Worm (Caenorhabditis elegans): ENCODE data around the gene F53C3.6.

The F53C3.6 gene

ce11 chrII:3911284-3911683 lies 13.3 kb downstream of the F53C3.6 start (continued):
- TF ChIP-seq hif-1 (tag; optimal IDR thresholded peaks at IDR 0.05): no peak
- no peak for TF ChIP-seq vab-7 (GFP tag; IDR thresholded peaks at IDR 0.05)
- no peak for TF ChIP-seq zfp-3 (GFP tag; conservative IDR thresholded peaks at IDR 0.05)
- TF ChIP-seq lsy-2 (tag; optimal IDR thresholded peaks at IDR 0.05): peak in 1 of 2 experiments; percentile 32
- TF ChIP-seq hlh-11 (tag; optimal IDR thresholded peaks at IDR 0.05): peak; percentile 84
- no peak for TF ChIP-seq lin-13 (GFP tag; optimal IDR thresholded peaks at IDR 0.05)
- no peak for TF ChIP-seq ceh-20 (GFP tag; IDR thresholded peaks at IDR 0.05)
- TF ChIP-seq F37D6.2 (tag; optimal IDR thresholded peaks at IDR 0.05): no peak
- no peak for TF ChIP-seq lin-39 (tag; optimal IDR thresholded peaks at IDR 0.05)
- no peak for TF ChIP-seq fos-1 (tag; optimal IDR thresholded peaks at IDR 0.05)
- TF ChIP-seq dmd-8 (GFP tag; IDR thresholded peaks at IDR 0.05): no peak
- no peak for TF ChIP-seq set-16 (GFP tag; IDR thresholded peaks at IDR 0.05)
- TF ChIP-seq unc-62 (GFP tag; optimal IDR thresholded peaks at IDR 0.05 in 1 of 2): peak in 1 of 2 experiments; percentile 14
- no peak for TF ChIP-seq unc-62 (tag; optimal IDR thresholded peaks at IDR 0.05)
- TF ChIP-seq aha-1 (tag): no peak
- TF ChIP-seq unc-39 (tag; optimal IDR thresholded peaks at IDR 0.05): no peak
- no peak for TF ChIP-seq pha-4 (GFP tag; IDR thresholded peaks at IDR 0.05)
- TF ChIP-seq pha-4 (tag; optimal IDR thresholded peaks at IDR 0.05): peak; percentile 56
- no peak for TF ChIP-seq lin-15B (tag; optimal IDR thresholded peaks at IDR 0.05)
- TF ChIP-seq php-3 (GFP tag; IDR thresholded peaks at IDR 0.05): peak; percentile 56; the same call in 1 of the 2 replicates
- no peak for TF ChIP-seq snpc-4 (tag; optimal IDR thresholded peaks at IDR 0.05)
- no peak for TF ChIP-seq ctbp-1 (GFP tag; IDR thresholded peaks at IDR 0.05)
- no peak for TF ChIP-seq spr-3 (GFP tag; optimal IDR thresholded peaks at IDR 0.05)
- peak; percentile 91 for TF ChIP-seq nhr-28 (tag; optimal IDR thresholded peaks at IDR 0.05)
- TF ChIP-seq nhr-6 (tag; optimal IDR thresholded peaks at IDR 0.05): no peak
- peak; percentile 38 for TF ChIP-seq pqm-1 (tag; optimal IDR thresholded peaks at IDR 0.05)
- no peak for TF ChIP-seq ceh-28 (tag; optimal IDR thresholded peaks at IDR 0.05)
- TF ChIP-seq zfp-2 (tag; optimal IDR thresholded peaks at IDR 0.05): no peak
- TF ChIP-seq Y75B8A.6 (GFP tag; IDR thresholded peaks at IDR 0.05): no peak
- TF ChIP-seq dve-1 (tag; optimal IDR thresholded peaks at IDR 0.05; ENCODE audit: insufficient read depth): peak; percentile 76
- TF ChIP-seq zip-11 (GFP tag; IDR thresholded peaks at IDR 0.05): no peak
- TF ChIP-seq egl-27 (tag; optimal IDR thresholded peaks at IDR 0.05): no peak
- TF ChIP-seq nhr-41 (GFP tag; IDR thresholded peaks at IDR 0.05): no peak
- TF ChIP-seq nhr-237 (tag; optimal IDR thresholded peaks at IDR 0.05): no peak
- no peak for TF ChIP-seq lin-38 (GFP tag; IDR thresholded peaks at IDR 0.05)
- TF ChIP-seq ceh-82 (tag; optimal IDR thresholded peaks at IDR 0.05): no peak
- TF ChIP-seq jun-1 (tag; optimal IDR thresholded peaks at IDR 0.05): no peak
- TF ChIP-seq nhr-102 (tag; optimal IDR thresholded peaks at IDR 0.05): peak; percentile 59
- TF ChIP-seq daf-19 (GFP tag; conservative IDR thresholded peaks at IDR 0.05): no peak
- no peak for TF ChIP-seq nhr-42 (GFP tag; IDR thresholded peaks at IDR 0.05)
- TF ChIP-seq nhr-77 (tag; optimal IDR thresholded peaks at IDR 0.05): peak; percentile 84

ce11 chrII:3911716-3912115 lies 13.8 kb downstream of the F53C3.6 start, which contains the start of gene F53C3.1:
TSS of gene F53C3.1 (plus strand) at chrII:3912016.
- TF ChIP-seq pqm-1 (tag; optimal IDR thresholded peaks at IDR 0.05) (no peak), zip-2 (tag; optimal IDR thresholded peaks at IDR 0.05) (no peak), jun-1 (tag; optimal IDR thresholded peaks at IDR 0.05) (no peak), aha-1 (tag) (no peak), ZK546.5 (tag; optimal IDR thresholded peaks at IDR 0.05) (no peak)
